Worm (Caenorhabditis elegans) whole organism, L1 larva: ENCODE measurements around the gene Y73B6BL.270.
"Not testable (repeated sequence)": the region's sequence is repeated elsewhere in the genome, so short reads cannot be mapped to it uniquely, and the experiment has no call there.

Source experiments
- F16B12.6 ChIP-seq: fragments of 150-350 bp; optimal IDR thresholded peaks from 2 replicates; lab custom pipeline; 2014; ENCODE audit warnings: missing biosample characterization, missing genetic modification characterization
- Y116A8C.19 ChIP-seq: sonication (generic microtip); optimal IDR thresholded peaks from 2 replicates; lab custom pipeline; 2016; ENCODE audit warnings: missing compliant biosample characterization, missing genetic modification characterization, borderline replicate concordance
- aha-1 ChIP-seq: fragments of 150-350 bp; optimal IDR thresholded peaks from 2 replicates; lab custom pipeline; 2014; ENCODE audit warnings: missing biosample characterization, missing genetic modification characterization
- alr-1 ChIP-seq: fragments of 200-800 bp; sonication (Bioruptor generic); optimal IDR thresholded peaks from 2 replicates; lab custom pipeline; 2018; ENCODE audit warnings: borderline replicate concordance, mild to moderate bottlenecking, missing genetic modification characterization, missing compliant biosample characterization
- aly-2 ChIP-seq: fragments of 150-350 bp; optimal IDR thresholded peaks from 2 replicates; lab custom pipeline; 2014; ENCODE audit warnings: missing biosample characterization, missing genetic modification characterization
- blmp-1 ChIP-seq: fragments of 150-350 bp; optimal IDR thresholded peaks from 2 replicates; lab custom pipeline; 2014; ENCODE audit warnings: missing biosample characterization, missing genetic modification characterization
- ceh-82 ChIP-seq, 3 experiments: fragments of 150-350 bp in 1 of 3; sonication (generic microtip) in 2 of 3; optimal IDR thresholded peaks; 2 replicates each; lab custom pipeline; 2014 to 2017; ENCODE audit warnings: missing biosample characterization in 3 of 3, missing genetic modification characterization in 3 of 3
- ceh-90 ChIP-seq: sonication (generic microtip); optimal IDR thresholded peaks from 2 replicates; lab custom pipeline; 2016; ENCODE audit warnings: missing genetic modification characterization, missing compliant biosample characterization
- ces-1 ChIP-seq: fragments of 150-350 bp; optimal IDR thresholded peaks from 2 replicates; lab custom pipeline; 2014; ENCODE audit warnings: missing biosample characterization, missing genetic modification reagents, missing genetic modification characterization
- dsc-1 ChIP-seq: sonication (generic microtip); optimal IDR thresholded peaks from 2 replicates; lab custom pipeline; 2016; ENCODE audit warnings: mild to moderate bottlenecking, missing genetic modification characterization, missing compliant biosample characterization
- egl-27 ChIP-seq, 2 experiments: fragments of 150-350 bp in 1 of 2; sonication (generic microtip); optimal IDR thresholded peaks; 3 replicates each; lab custom pipeline; 2017 to 2018; ENCODE audit warnings: missing biosample characterization in 2 of 2, missing genetic modification characterization in 2 of 2, missing genetic modification reagents in 2 of 2
- ets-5 ChIP-seq: fragments of 200-800 bp; sonication (Bioruptor generic); IDR thresholded peaks from 2 replicates; pipeline ENCODE4 v1.3.6; 2022; ENCODE audit warnings: missing genetic modification characterization, missing compliant biosample characterization
- fkh-4 ChIP-seq: sonication (generic microtip); optimal IDR thresholded peaks from 2 replicates; lab custom pipeline; 2016; ENCODE audit warnings: missing compliant biosample characterization, missing genetic modification characterization, borderline replicate concordance
- fos-1 ChIP-seq: fragments of 150-350 bp; optimal IDR thresholded peaks from 2 replicates; lab custom pipeline; 2014; ENCODE audit warnings: missing biosample characterization, missing genetic modification characterization
- jun-1 ChIP-seq: fragments of 150-350 bp; optimal IDR thresholded peaks from 2 replicates; lab custom pipeline; 2014; ENCODE audit warnings: missing biosample characterization, missing genetic modification reagents, missing genetic modification characterization
- lin-13 ChIP-seq: fragments of 150-350 bp; optimal IDR thresholded peaks from 2 replicates; lab custom pipeline; 2014; ENCODE audit warnings: missing biosample characterization, missing genetic modification reagents, missing genetic modification characterization
- lin-14 ChIP-seq: fragments of 200-800 bp; sonication (Bioruptor generic); optimal IDR thresholded peaks from 2 replicates; lab custom pipeline; 2018; ENCODE audit warnings: mild to moderate bottlenecking, missing genetic modification characterization, moderate library complexity, missing compliant biosample characterization
- lin-35 ChIP-seq, 2 experiments: fragments of 150-350 bp; optimal IDR thresholded peaks; 2 replicates each; lab custom pipeline; 2014; ENCODE audit warnings: missing biosample characterization in 2 of 2, missing genetic modification characterization in 2 of 2, missing genetic modification reagents in 2 of 2
- lin-39 ChIP-seq: fragments of 150-350 bp; optimal IDR thresholded peaks from 2 replicates; lab custom pipeline; 2014; ENCODE audit warnings: missing biosample characterization, missing genetic modification reagents, missing genetic modification characterization
- lir-3 ChIP-seq: sonication (generic microtip); optimal IDR thresholded peaks from 2 replicates; lab custom pipeline; 2016; ENCODE audit warnings: mild to moderate bottlenecking, missing genetic modification characterization, moderate library complexity, missing compliant biosample characterization; ENCODE audit not compliant: poor library complexity
- mdl-1 ChIP-seq, 2 experiments: fragments of 150-350 bp; optimal IDR thresholded peaks; 2 replicates each; lab custom pipeline; 2014 to 2017; ENCODE audit warnings: missing biosample characterization in 2 of 2, missing genetic modification characterization in 2 of 2, inconsistent platforms in 1 of 2
- mef-2 ChIP-seq: fragments of 150-350 bp; optimal IDR thresholded peaks from 2 replicates; lab custom pipeline; 2014; ENCODE audit warnings: missing biosample characterization, missing genetic modification characterization
- mep-1 ChIP-seq: fragments of 150-350 bp; optimal IDR thresholded peaks from 2 replicates; lab custom pipeline; 2014; ENCODE audit warnings: missing biosample characterization, missing genetic modification characterization
- nhr-19 ChIP-seq: fragments of 200-800 bp; sonication (Bioruptor generic); conservative IDR thresholded peaks from 2 replicates; pipeline ENCODE4 v1.3.6; 2022; ENCODE audit warnings: missing genetic modification characterization, missing compliant biosample characterization
- nhr-20 ChIP-seq: sonication (generic microtip); optimal IDR thresholded peaks from 2 replicates; lab custom pipeline; 2016; ENCODE audit warnings: mild to moderate bottlenecking, missing genetic modification characterization, missing compliant biosample characterization
- nhr-28 ChIP-seq: fragments of 150-350 bp; optimal IDR thresholded peaks from 2 replicates; lab custom pipeline; 2014; ENCODE audit warnings: missing biosample characterization, missing genetic modification characterization
- nhr-71 ChIP-seq: sonication (generic microtip); optimal IDR thresholded peaks from 2 replicates; lab custom pipeline; 2016; ENCODE audit warnings: mild to moderate bottlenecking, missing genetic modification characterization, moderate library complexity, missing compliant biosample characterization
- nhr-84 ChIP-seq: sonication (generic microtip); optimal IDR thresholded peaks from 2 replicates; lab custom pipeline; 2017; ENCODE audit warnings: missing biosample characterization, missing genetic modification characterization
- pag-3 ChIP-seq: sonication (generic microtip); optimal IDR thresholded peaks from 2 replicates; lab custom pipeline; 2017; ENCODE audit warnings: missing genetic modification characterization, mild to moderate bottlenecking, missing compliant biosample characterization, antibody characterized with exemption, borderline replicate concordance; ENCODE audit not compliant: insufficient read depth
- pax-3 ChIP-seq: fragments of 200-800 bp; sonication (Bioruptor generic); optimal IDR thresholded peaks from 2 replicates; lab custom pipeline; 2018; ENCODE audit warnings: mild to moderate bottlenecking, missing genetic modification characterization, moderate library complexity, missing compliant biosample characterization
- rnt-1 ChIP-seq: sonication (generic microtip); optimal IDR thresholded peaks from 2 replicates; lab custom pipeline; 2016; ENCODE audit warnings: mild to moderate bottlenecking, missing genetic modification characterization, moderate library complexity, missing compliant biosample characterization
- skn-1 ChIP-seq: fragments of 150-350 bp; optimal IDR thresholded peaks from 2 replicates; lab custom pipeline; 2014; ENCODE audit warnings: missing biosample characterization, missing genetic modification characterization
- snpc-4 ChIP-seq: fragments of 150-350 bp; optimal IDR thresholded peaks from 2 replicates; lab custom pipeline; 2014; ENCODE audit warnings: missing biosample characterization, missing genetic modification characterization
- snu-23 ChIP-seq: sonication (generic microtip); optimal IDR thresholded peaks from 2 replicates; lab custom pipeline; 2016; ENCODE audit warnings: missing genetic modification characterization, missing compliant biosample characterization
- sox-4 ChIP-seq: sonication (generic microtip); optimal IDR thresholded peaks from 2 replicates; lab custom pipeline; 2016; ENCODE audit warnings: missing genetic modification characterization, missing compliant biosample characterization
- sup-37 ChIP-seq: fragments of 200-800 bp; sonication (Bioruptor generic); optimal IDR thresholded peaks from 2 replicates; lab custom pipeline; 2018; ENCODE audit warnings: mild to moderate bottlenecking, missing genetic modification characterization, missing compliant biosample characterization
- swsn-7 ChIP-seq: sonication (generic microtip); optimal IDR thresholded peaks from 2 replicates; lab custom pipeline; 2016; ENCODE audit warnings: missing genetic modification characterization, missing compliant biosample characterization
- tbx-2 ChIP-seq: sonication (generic microtip); optimal IDR thresholded peaks from 2 replicates; lab custom pipeline; 2016; ENCODE audit warnings: missing genetic modification characterization, missing compliant biosample characterization
- unc-130 ChIP-seq: fragments of 150-350 bp; optimal IDR thresholded peaks from 2 replicates; lab custom pipeline; 2017; ENCODE audit warnings: missing biosample characterization, missing genetic modification characterization, inconsistent platforms
- unc-30 ChIP-seq: sonication (generic microtip); optimal IDR thresholded peaks from 2 replicates; lab custom pipeline; 2017; ENCODE audit warnings: missing biosample characterization, missing genetic modification characterization
- unc-86 ChIP-seq: sonication (generic microtip); optimal IDR thresholded peaks from 2 replicates; lab custom pipeline; 2016; ENCODE audit warnings: missing genetic modification characterization, missing compliant biosample characterization
- unc-98 ChIP-seq: fragments of 200-800 bp; sonication (Bioruptor generic); IDR thresholded peaks from 2 replicates; pipeline ENCODE4 v1.3.6; 2022; ENCODE audit warnings: missing genetic modification characterization, missing compliant biosample characterization
- xbp-1 ChIP-seq: sonication (generic microtip); optimal IDR thresholded peaks from 2 replicates; lab custom pipeline; 2016; ENCODE audit warnings: missing genetic modification characterization, missing compliant biosample characterization
- zag-1 ChIP-seq: fragments of 150-350 bp; optimal IDR thresholded peaks from 2 replicates; lab custom pipeline; 2014; ENCODE audit warnings: missing biosample characterization, missing genetic modification characterization
- zip-4 ChIP-seq: fragments of 200-800 bp; sonication (Bioruptor generic); optimal IDR thresholded peaks from 2 replicates; lab custom pipeline; 2018; ENCODE audit warnings: mild to moderate bottlenecking, missing genetic modification characterization, moderate library complexity, missing compliant biosample characterization
- ztf-11 ChIP-seq, 2 experiments: sonication (generic microtip); optimal IDR thresholded peaks; 2 replicates each; lab custom pipeline; 2016 to 2017; ENCODE audit warnings: missing genetic modification characterization in 2 of 2, missing biosample characterization in 1 of 2, missing compliant biosample characterization in 1 of 2

The Y73B6BL.270 gene

DNA sequence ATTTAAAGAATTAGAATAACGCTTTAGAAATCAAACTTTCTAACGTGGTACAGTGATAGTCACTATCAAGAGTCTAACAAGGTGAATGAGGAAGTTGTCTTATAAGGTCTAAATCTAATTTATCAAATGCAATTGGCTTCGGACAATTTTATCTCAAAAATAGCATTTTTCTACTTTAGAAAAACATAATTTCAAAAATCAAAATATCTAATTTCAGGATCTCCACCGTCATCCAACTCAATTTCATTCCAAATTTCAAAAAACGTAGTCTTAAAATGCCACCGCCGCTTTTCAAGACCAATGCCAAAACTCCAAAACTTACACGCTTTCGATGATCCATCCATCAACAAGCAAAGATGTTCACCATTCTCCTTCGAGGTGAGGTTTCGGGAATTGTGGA, at the start of gene Y73B6BL.270:
Gene Y73B6BL.270, plus strand, starts transcription at position 301 of the 400 bp plus-strand sequence.
- TF ChIP-seq fos-1 (tag; lab: Kevin White, UChicago) (no peak), ces-1 (GFP tag; lab: Kevin White, UChicago) (no peak), ceh-90 (no peak), dsc-1 (tag; lab: Kevin White, UChicago) (no peak), Y116A8C.19 (tag; lab: Kevin White, UChicago) (no peak), nhr-71 (no peak), lin-35 (GFP tag; optimal IDR thresholded peaks at IDR 0.05; lab: Kevin White, UChicago) (no peak), ceh-82 (tag; optimal IDR thresholded peaks at IDR 0.05; lab: Kevin White, UChicago) (no peak), unc-30 (tag; lab: Kevin White, UChicago) (no peak), zip-4 (no peak), lin-39 (tag; lab: Kevin White, UChicago) (no peak), nhr-28 (tag; lab: Kevin White, UChicago) (no peak), ztf-11 (tag; optimal IDR thresholded peaks at IDR 0.05; lab: Kevin White, UChicago) (no peak), zag-1 (tag; lab: Kevin White, UChicago) (no peak), unc-130 (no peak), lir-3 (tag; lab: Kevin White, UChicago) (no peak), lin-13 (no peak)

DNA sequence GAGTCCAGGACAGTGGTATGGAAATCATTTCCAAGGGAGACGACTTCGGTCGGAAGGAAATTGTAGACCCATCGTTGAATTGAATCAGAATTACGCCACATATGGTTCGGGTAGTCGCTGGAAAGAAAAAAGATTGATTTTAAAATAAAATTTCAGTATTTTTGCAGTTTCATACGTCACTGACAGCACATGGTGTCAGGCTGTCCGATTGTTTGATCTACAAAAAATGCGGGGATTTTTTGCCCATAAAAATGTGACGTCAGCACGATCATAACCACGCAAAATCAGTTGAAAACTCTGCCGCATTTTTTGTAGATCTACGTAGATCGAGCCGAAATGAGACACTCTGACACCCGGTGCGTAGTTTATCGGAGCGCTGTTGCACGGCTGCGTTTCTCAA, 47.8 kb upstream of the Y73B6BL.270 start, which contains the start of gene Y73B6BL.12:
Gene Y73B6BL.12, minus strand, starts transcription at position 101 of the 400 bp plus-strand sequence.
- TF ChIP-seq xbp-1 (tag; lab: Kevin White, UChicago); snu-23 (GFP tag; lab: Kevin White, UChicago); alr-1 (tag; lab: Kevin White, UChicago): not testable (repeated sequence)

DNA sequence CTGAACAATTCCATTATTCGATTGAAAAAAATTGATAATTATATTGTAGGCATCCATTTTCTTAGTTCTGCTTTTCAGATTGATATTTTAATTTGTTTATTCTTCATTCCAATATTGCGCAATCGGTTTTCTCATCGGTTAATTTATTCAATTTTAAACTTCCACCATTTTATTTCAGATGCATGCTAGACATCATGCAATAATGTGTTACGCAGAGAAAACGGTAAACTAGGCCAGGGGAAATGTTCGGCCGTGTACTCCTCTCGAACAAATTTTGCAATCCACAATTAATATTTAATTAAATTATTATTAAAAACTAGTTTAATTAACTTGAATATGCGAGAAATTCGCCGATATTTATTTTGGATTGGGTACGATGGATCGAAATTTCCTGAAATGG, 43.5 kb upstream of the Y73B6BL.270 start, which contains the start of gene Y73B6BL.29:
Gene Y73B6BL.29, plus strand, starts transcription at position 263 of the 400 bp plus-strand sequence.
- no peak for TF ChIP-seq zag-1 (tag; lab: Kevin White, UChicago)
- TF ChIP-seq pax-3 (tag; lab: Kevin White, UChicago): peak; percentile 98
- TF ChIP-seq tbx-2 (tag; lab: Kevin White, UChicago): peak; percentile 98
- peak; percentile 95 for TF ChIP-seq snu-23 (GFP tag; lab: Kevin White, UChicago)
- TF ChIP-seq aha-1 (tag; lab: Kevin White, UChicago): peak; percentile 78
- TF ChIP-seq mdl-1 (tag; optimal IDR thresholded peaks at IDR 0.05; lab: Kevin White, UChicago): peak in 1 of 2 experiments; percentile 82
- no peak for TF ChIP-seq alr-1 (tag; lab: Kevin White, UChicago)
- peak; percentile 95 for TF ChIP-seq swsn-7 (tag; lab: Kevin White, UChicago)
- TF ChIP-seq blmp-1 (tag; lab: Kevin White, UChicago): peak; percentile 77
- TF ChIP-seq snpc-4 (tag; lab: Kevin White, UChicago): peak; percentile 87
- TF ChIP-seq nhr-20 (tag; lab: Kevin White, UChicago): peak; percentile 95
- no peak for TF ChIP-seq pag-3 (tag; lab: Kevin White, UChicago)
- TF ChIP-seq nhr-19: peak; percentile 94
- peak; percentile 95 for TF ChIP-seq lin-14 (GFP tag; lab: Kevin White, UChicago)
- TF ChIP-seq jun-1 (tag; lab: Kevin White, UChicago): peak; percentile 73
- peak; percentile 78 for TF ChIP-seq sup-37 (GFP tag; lab: Kevin White, UChicago)
- TF ChIP-seq unc-130: peak; percentile 92
- peak; percentile 49 for TF ChIP-seq F16B12.6
- TF ChIP-seq egl-27 (tag; optimal IDR thresholded peaks at IDR 0.05; lab: Kevin White, UChicago): no peak
- TF ChIP-seq fkh-4 (tag; lab: Kevin White, UChicago): peak; percentile 99
- no peak for TF ChIP-seq ets-5 (GFP tag; lab: Robert Waterston, UW)
- TF ChIP-seq xbp-1 (tag; lab: Kevin White, UChicago): peak; percentile 94
- peak; percentile 88 for TF ChIP-seq ceh-82 (tag; optimal IDR thresholded peaks at IDR 0.05; lab: Kevin White, UChicago)
- peak; percentile 83 for TF ChIP-seq skn-1 (tag; lab: Kevin White, UChicago)
- peak; percentile 97 for TF ChIP-seq Y116A8C.19 (tag; lab: Kevin White, UChicago)
- peak; percentile 96 for TF ChIP-seq sox-4 (tag; lab: Kevin White, UChicago)
- peak; percentile 79 for TF ChIP-seq aly-2 (tag; lab: Kevin White, UChicago)
- peak; percentile 100 for TF ChIP-seq rnt-1 (tag; lab: Kevin White, UChicago)
- peak in 1 of 2 experiments; percentile 98 for TF ChIP-seq ztf-11 (tag; optimal IDR thresholded peaks at IDR 0.05; lab: Kevin White, UChicago)
- TF ChIP-seq unc-86 (tag; lab: Kevin White, UChicago): peak; percentile 90
- TF ChIP-seq unc-30 (tag; lab: Kevin White, UChicago): no peak
- no peak for TF ChIP-seq nhr-84 (tag; lab: Kevin White, UChicago)
- peak; percentile 16 for TF ChIP-seq mef-2
- TF ChIP-seq unc-98 (GFP tag; lab: Robert Waterston, UW): peak; percentile 96
- peak; percentile 100 for TF ChIP-seq ceh-90
- peak; percentile 98 for TF ChIP-seq nhr-71
- TF ChIP-seq mep-1 (tag; lab: Kevin White, UChicago): peak; percentile 95
